Worm (Caenorhabditis elegans) whole organism, midembryonic: ENCODE results near the gene faxc-1.

Experiments
- T22C8.4 ChIP-seq: fragments of 200-800 bp; sonication (Bioruptor generic); IDR thresholded peaks from 2 replicates; pipeline ENCODE4 v1.3.6; 2022; ENCODE audit warnings: missing genetic modification characterization, missing compliant biosample characterization
- cog-1 ChIP-seq: sonication (generic microtip); optimal IDR thresholded peaks from 2 replicates; lab custom pipeline; 2016; ENCODE audit warnings: missing genetic modification characterization, missing compliant biosample characterization
- flt-1 ChIP-seq: fragments of 200-800 bp; sonication (Bioruptor generic); IDR thresholded peaks from 2 replicates; pipeline ENCODE4 v1.3.6; 2022; ENCODE audit warnings: missing genetic modification characterization, missing compliant biosample characterization
- med-1 ChIP-seq: sonication (generic microtip); optimal IDR thresholded peaks from 2 replicates; lab custom pipeline; 2017; ENCODE audit warnings: missing genetic modification characterization, mild to moderate bottlenecking, missing compliant biosample characterization, antibody characterized with exemption, missing genetic modification reagents; ENCODE audit not compliant: insufficient read depth
- tab-1 ChIP-seq: fragments of 200-800 bp; sonication (Bioruptor generic); IDR thresholded peaks from 2 replicates; pipeline ENCODE4 v1.3.6; 2022; ENCODE audit warnings: missing genetic modification characterization, missing compliant biosample characterization

DNA sequence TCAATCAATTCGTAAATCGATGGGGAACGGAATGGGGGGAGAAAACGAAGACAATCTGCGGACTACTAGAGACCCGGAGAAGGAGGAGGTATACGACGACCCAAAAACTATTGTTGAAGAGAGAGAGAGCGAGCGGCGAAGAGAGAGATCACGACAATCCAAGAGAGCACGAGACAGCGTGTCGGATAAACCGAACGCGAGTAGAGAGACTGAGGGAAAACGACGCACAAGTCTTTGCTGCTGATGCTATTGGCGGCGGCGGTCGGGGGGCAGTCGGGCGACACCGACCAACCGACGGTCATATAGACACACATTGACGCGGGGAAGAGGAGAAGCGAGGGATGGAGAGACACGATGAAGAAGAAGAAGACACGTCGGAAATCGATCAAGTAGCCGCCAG lies 41.5 kb upstream of the faxc-1 start:
- TF ChIP-seq tab-1 (0 out of 2 replicates have a peak, but pooled peaks have one; percentile 61), cog-1 (tag; lab: Kevin White, UChicago) (peak; percentile 61), med-1 (GFP tag; lab: Kevin White, UChicago) (no peak), T22C8.4 (GFP tag; lab: Robert Waterston, UW) (no peak), flt-1 (GFP tag; lab: Robert Waterston, UW) (peak; percentile 71; the same call in 1 of the 2 replicates)
